Fruit fly (Drosophila melanogaster) whole organism, wandering third instar larva: ENCODE results near the gene Nplp3.

ENCODE experiments used
- Abd-B ChIP-seq: fragments of >200 bp; optimal IDR thresholded peaks from 2 replicates; lab custom pipeline; 2017; ENCODE audit warnings: missing biosample characterization, missing genetic modification characterization
- CG32264 ChIP-seq: fragments of 200-800 bp; sonication (Bioruptor generic); optimal IDR thresholded peaks from 2 replicates; lab custom pipeline; 2016; ENCODE audit warnings: missing biosample characterization, missing genetic modification characterization
- CG9705 ChIP-seq: fragments of 200-800 bp; sonication (Bioruptor generic); optimal IDR thresholded peaks from 2 replicates; lab custom pipeline; 2018; ENCODE audit warnings: missing biosample characterization, mild to moderate bottlenecking, missing genetic modification characterization
- CrebA ChIP-seq: fragments of 200-800 bp; sonication (Bioruptor generic); optimal IDR thresholded peaks from 2 replicates; lab custom pipeline; 2016; ENCODE audit warnings: missing biosample characterization, mild to moderate bottlenecking, missing genetic modification characterization, borderline replicate concordance
- Dfd ChIP-seq: fragments of >200 bp; optimal IDR thresholded peaks from 2 replicates; lab custom pipeline; 2017; ENCODE audit warnings: missing biosample characterization, missing genetic modification characterization
- Dif ChIP-seq: fragments of 200-275, 200-300 bp; sonication (Bioruptor generic); optimal IDR thresholded peaks from 2 replicates; lab custom pipeline; 2018; ENCODE audit warnings: missing biosample characterization, missing genetic modification characterization; ENCODE audit not compliant: partially characterized antibody
- GATAd ChIP-seq: sonication (Bioruptor generic); optimal IDR thresholded peaks from 2 replicates; lab custom pipeline; 2016; ENCODE audit warnings: missing biosample characterization, missing genetic modification characterization
- HLH106 ChIP-seq: fragments of 200-800 bp; optimal IDR thresholded peaks from 3 replicates; lab custom pipeline; 2019; ENCODE audit warnings: missing biosample characterization, mild to moderate bottlenecking, missing genetic modification characterization, moderate library complexity
- Hr78 ChIP-seq: fragments of >200 bp; optimal IDR thresholded peaks from 2 replicates; lab custom pipeline; 2017; ENCODE audit warnings: missing biosample characterization, missing genetic modification characterization
- Hr83 ChIP-seq: fragments of 200-300 bp; sonication (Bioruptor generic); optimal IDR thresholded peaks from 2 replicates; lab custom pipeline; 2016; ENCODE audit warnings: missing biosample characterization, mild to moderate bottlenecking, missing genetic modification characterization, moderate library complexity; ENCODE audit not compliant: poor library complexity, severe bottlenecking
- Mio ChIP-seq: sonication (Bioruptor generic); optimal IDR thresholded peaks from 2 replicates; lab custom pipeline; 2016; ENCODE audit warnings: missing biosample characterization, missing genetic modification characterization
- Myc ChIP-seq: fragments of >200 bp; optimal IDR thresholded peaks from 2 replicates; lab custom pipeline; 2017
- N ChIP-seq: fragments of >200 bp; optimal IDR thresholded peaks from 2 replicates; lab custom pipeline; 2018; ENCODE audit warnings: missing biosample characterization, missing external identifiers, missing genetic modification characterization
- OdsH ChIP-seq: fragments of 200-800 bp; sonication (Bioruptor generic); optimal IDR thresholded peaks from 2 replicates; lab custom pipeline; 2016; ENCODE audit warnings: missing biosample characterization, mild to moderate bottlenecking, missing genetic modification characterization
- Rel ChIP-seq, 2 experiments: fragments of 200-800 bp; sonication (Bioruptor generic) in 1 of 2; optimal IDR thresholded peaks; 2 replicates in 1 of 2; 3 replicates in 1 of 2; lab custom pipeline; 2016 to 2019; ENCODE audit warnings: mild to moderate bottlenecking in 2 of 2, missing biosample characterization in 2 of 2, missing genetic modification characterization in 2 of 2, moderate library complexity in 1 of 2
- Sp1 ChIP-seq: fragments of 200-800 bp; sonication (Bioruptor generic); optimal IDR thresholded peaks from 3 replicates; lab custom pipeline; 2019; ENCODE audit warnings: missing biosample characterization, mild to moderate bottlenecking, missing genetic modification characterization, moderate library complexity
- Vsx2 ChIP-seq: fragments of 200-300, 225-300 bp; sonication (Bioruptor generic); optimal IDR thresholded peaks from 2 replicates; lab custom pipeline; 2018; ENCODE audit warnings: missing biosample characterization, missing genetic modification characterization; ENCODE audit not compliant: partially characterized antibody
- br ChIP-seq: fragments of 200-800 bp; sonication (Bioruptor generic); optimal IDR thresholded peaks from 2 replicates; lab custom pipeline; 2016; ENCODE audit warnings: missing biosample characterization, missing genetic modification characterization
- brk ChIP-seq: fragments of 200-800 bp; sonication (Bioruptor generic); optimal IDR thresholded peaks from 2 replicates; lab custom pipeline; 2016; ENCODE audit warnings: missing biosample characterization, mild to moderate bottlenecking, missing genetic modification characterization
- dl ChIP-seq, 2 experiments: fragments of 175-275, 200-275 bp in 1 of 2; fragments of 200-275 bp in 1 of 2; sonication (Bioruptor generic); optimal IDR thresholded peaks; lab custom pipeline; 2018; ENCODE audit warnings: mild to moderate bottlenecking in 2 of 2, missing biosample characterization in 2 of 2, missing genetic modification characterization in 2 of 2, moderate library complexity in 2 of 2; ENCODE audit not compliant: partially characterized antibody in 2 of 2, insufficient read depth in 1 of 2
- dsf ChIP-seq: sonication (Bioruptor generic); optimal IDR thresholded peaks from 2 replicates; lab custom pipeline; 2016; ENCODE audit warnings: missing biosample characterization, missing genetic modification characterization, borderline replicate concordance
- ey ChIP-seq: fragments of 200-800 bp; sonication (Bioruptor generic); optimal IDR thresholded peaks from 2 replicates; lab custom pipeline; 2016; ENCODE audit warnings: missing biosample characterization, missing genetic modification characterization
- fru ChIP-seq: fragments of 200-800 bp; sonication (Bioruptor generic); optimal IDR thresholded peaks from 3 replicates; lab custom pipeline; 2016; ENCODE audit warnings: missing biosample characterization, mild to moderate bottlenecking, missing genetic modification characterization
- h ChIP-seq: fragments of 200-800 bp; sonication (Bioruptor generic); optimal IDR thresholded peaks from 3 replicates; lab custom pipeline; 2016; ENCODE audit warnings: missing biosample characterization, mild to moderate bottlenecking, missing genetic modification characterization
- jim ChIP-seq: fragments of 175-275, 200-325 bp; sonication (Bioruptor generic); optimal IDR thresholded peaks from 2 replicates; lab custom pipeline; 2016; ENCODE audit warnings: missing biosample characterization, mild to moderate bottlenecking, missing genetic modification characterization
- lola ChIP-seq: fragments of >200 bp; optimal IDR thresholded peaks from 2 replicates; lab custom pipeline; 2017; ENCODE audit warnings: missing biosample characterization, missing genetic modification characterization
- pan ChIP-seq: fragments of >200 bp; optimal IDR thresholded peaks from 2 replicates; lab custom pipeline; 2017
- psq ChIP-seq: fragments of 200-800 bp; sonication (Bioruptor generic); optimal IDR thresholded peaks from 3 replicates; lab custom pipeline; 2017; ENCODE audit warnings: missing biosample characterization, mild to moderate bottlenecking, missing genetic modification characterization, moderate library complexity
- rgr ChIP-seq: fragments of 200-800 bp; sonication (Bioruptor generic); optimal IDR thresholded peaks from 3 replicates; lab custom pipeline; 2016; ENCODE audit warnings: missing biosample characterization, mild to moderate bottlenecking, missing genetic modification characterization
- sage ChIP-seq: fragments of 200-800 bp; sonication (Bioruptor generic); optimal IDR thresholded peaks from 2 replicates; lab custom pipeline; 2016; ENCODE audit warnings: missing biosample characterization, mild to moderate bottlenecking, missing genetic modification characterization
- sv ChIP-seq: fragments of 200-800 bp; sonication (Bioruptor generic); optimal IDR thresholded peaks from 3 replicates; lab custom pipeline; 2016; ENCODE audit warnings: missing biosample characterization, missing genetic modification characterization
- tai ChIP-seq: sonication (Bioruptor generic); optimal IDR thresholded peaks from 2 replicates; lab custom pipeline; 2016; ENCODE audit warnings: missing biosample characterization, missing genetic modification characterization
- usp ChIP-seq: fragments of >200 bp; optimal IDR thresholded peaks from 2 replicates; lab custom pipeline; 2017; ENCODE audit warnings: missing biosample characterization, missing genetic modification characterization

Nplp3 gene

dm6 chr3L:16331633-16332032, 13.8 kb downstream of the Nplp3 start, which contains the start of gene retinin:
Gene retinin (plus strand): TSS chr3L:16331933.
- no peak for TF ChIP-seq lola (GFP tag; lab: Kevin White, UChicago)
- no peak for TF ChIP-seq HLH106
- no peak for TF ChIP-seq dl (GFP tag; optimal IDR thresholded peaks at IDR 0.05; lab: Kevin White, UChicago; ENCODE audit: insufficient read depth in 1 of 2, partially characterized antibody in 2 of 2)
- no peak for TF ChIP-seq CrebA
- no peak for TF ChIP-seq Hr78 (GFP tag; lab: Kevin White, UChicago)
- TF ChIP-seq Vsx2 (GFP tag; lab: Kevin White, UChicago) = no peak
- no peak for TF ChIP-seq Mio (GFP tag; lab: Kevin White, UChicago)
- TF ChIP-seq ey (GFP tag; lab: Kevin White, UChicago) = no peak
- no peak for TF ChIP-seq h
- no peak for TF ChIP-seq fru (GFP tag; lab: Kevin White, UChicago)
- no peak for TF ChIP-seq jim
- no peak for TF ChIP-seq CG9705 (GFP tag; lab: Kevin White, UChicago)
- TF ChIP-seq GATAd (GFP tag; lab: Kevin White, UChicago) = no peak
- TF ChIP-seq dsf (GFP tag; lab: Kevin White, UChicago) = no peak
- TF ChIP-seq Abd-B = no peak
- TF ChIP-seq Myc (lab: Kevin White, UChicago) = no peak
- TF ChIP-seq rgr (GFP tag; lab: Kevin White, UChicago) = no peak

dm6 chr3L:16333013-16333412, 15.2 kb downstream of the Nplp3 start, which contains the start of gene CG13056:
Gene CG13056 (plus strand): TSS chr3L:16333313.
- TF ChIP-seq Hr78 (GFP tag; lab: Kevin White, UChicago) = no peak
- no peak for TF ChIP-seq OdsH (GFP tag; lab: Kevin White, UChicago)
- no peak for TF ChIP-seq Dif (GFP tag; lab: Kevin White, UChicago)
- no peak for TF ChIP-seq CG32264 (GFP tag; lab: Kevin White, UChicago)
- TF ChIP-seq rgr (GFP tag; lab: Kevin White, UChicago) = no peak
- no peak for TF ChIP-seq jim
- TF ChIP-seq brk (GFP tag; lab: Kevin White, UChicago) = no peak
- no peak for TF ChIP-seq Myc (lab: Kevin White, UChicago)
- no peak for TF ChIP-seq Sp1 (GFP tag; lab: Kevin White, UChicago)
- no peak for TF ChIP-seq Mio (GFP tag; lab: Kevin White, UChicago)
- TF ChIP-seq pan (lab: Kevin White, UChicago) = no peak

dm6 chr3L:16334876-16335275, 17.1 kb downstream of the Nplp3 start:
- TF ChIP-seq h = no peak
- TF ChIP-seq N (GFP tag; lab: Kevin White, UChicago) = peak; percentile 79
- TF ChIP-seq HLH106 = no peak
- TF ChIP-seq sv (GFP tag; lab: Kevin White, UChicago) = no peak
- TF ChIP-seq CG9705 (GFP tag; lab: Kevin White, UChicago) = no peak
- no peak for TF ChIP-seq psq
- no peak for TF ChIP-seq Mio (GFP tag; lab: Kevin White, UChicago)
- TF ChIP-seq fru (GFP tag; lab: Kevin White, UChicago) = no peak
- no peak for TF ChIP-seq rgr (GFP tag; lab: Kevin White, UChicago)
- no peak for TF ChIP-seq usp
- no peak for TF ChIP-seq CrebA
- TF ChIP-seq Dif (GFP tag; lab: Kevin White, UChicago) = peak; percentile 39
- no peak for TF ChIP-seq jim
- TF ChIP-seq sage (GFP tag; lab: Kevin White, UChicago) = no peak
- no peak for TF ChIP-seq GATAd (GFP tag; lab: Kevin White, UChicago)
- peak; percentile 80 for TF ChIP-seq Myc (lab: Kevin White, UChicago)
- TF ChIP-seq Rel (GFP tag; optimal IDR thresholded peaks at IDR 0.05; lab: Kevin White, UChicago) = no peak
- no peak for TF ChIP-seq Rel (tag; optimal IDR thresholded peaks at IDR 0.05; lab: Kevin White, UChicago)
- no peak for TF ChIP-seq Hr83 (GFP tag; lab: Kevin White, UChicago)
- TF ChIP-seq brk (GFP tag; lab: Kevin White, UChicago) = no peak
- TF ChIP-seq Dfd (GFP tag; lab: Kevin White, UChicago) = no peak
- TF ChIP-seq br = no peak
- peak; percentile 58 for TF ChIP-seq Vsx2 (GFP tag; lab: Kevin White, UChicago)

dm6 chr3L:16337739-16338138, 19.9 kb downstream of the Nplp3 start:
- TF ChIP-seq tai (no peak), CG9705 (GFP tag; lab: Kevin White, UChicago) (no peak)
